Worm (Caenorhabditis elegans): ENCODE measurements around the gene gba-4.

Gene gba-4

ce11 chrIV:5364135-5364609 lies 13.5 kb upstream of the gba-4 start, which contains the start of the genes hda-6 and F41H10.4 (continued):
- TF ChIP-seq cebp-1 (GFP tag; IDR thresholded peaks at IDR 0.05), result no peak
- TF ChIP-seq cebp-1 (tag; optimal IDR thresholded peaks at IDR 0.05), result peak; percentile 57
- TF ChIP-seq mxl-1 (tag; optimal IDR thresholded peaks at IDR 0.05), result no peak
- TF ChIP-seq madf-6 (GFP tag; IDR thresholded peaks at IDR 0.05), result peak; percentile 59; the same call in 1 of the 2 replicates
- no peak for TF ChIP-seq B0019.2 (GFP tag; conservative IDR thresholded peaks at IDR 0.05)
- peak; percentile 20 for TF ChIP-seq nhr-80 (tag; optimal IDR thresholded peaks at IDR 0.05)
- TF ChIP-seq F33H1.4 (GFP tag; IDR thresholded peaks at IDR 0.05), result peak; percentile 44
- peak in 1 of 2 experiments; percentile 9 for TF ChIP-seq let-607 (tag; optimal IDR thresholded peaks at IDR 0.05)
- TF ChIP-seq egrh-3 (GFP tag; IDR thresholded peaks at IDR 0.05), result no peak
- no peak for TF ChIP-seq cebp-2 (GFP tag; IDR thresholded peaks at IDR 0.05)
- TF ChIP-seq lin-54 (GFP tag; optimal IDR thresholded peaks at IDR 0.05), result peak; percentile 71
- TF ChIP-seq snpc-3.4 (tag; optimal IDR thresholded peaks at IDR 0.05), result peak; percentile 78
- TF ChIP-seq unc-130 (GFP tag; optimal IDR thresholded peaks at IDR 0.05), result peak; percentile 55
- 0 out of 2 replicates have a peak, but pooled peaks have one; percentile 13 for TF ChIP-seq K11D2.4 (GFP tag; IDR thresholded peaks at IDR 0.05)
- TF ChIP-seq lin-40 (tag; optimal IDR thresholded peaks at IDR 0.05), result peak; percentile 51
- peak; percentile 4 for TF ChIP-seq F23B12.7 (tag; optimal IDR thresholded peaks at IDR 0.05; ENCODE audit: insufficient read depth)
- peak; percentile 47 for TF ChIP-seq snpc-1.3 (tag; optimal IDR thresholded peaks at IDR 0.05; ENCODE audit: insufficient read depth)
- peak; percentile 3 for TF ChIP-seq dpl-1 (GFP tag; optimal IDR thresholded peaks at IDR 0.05)
- no peak for TF ChIP-seq F57C9.4 (tag; optimal IDR thresholded peaks at IDR 0.05)
- 0 out of 2 replicates have a peak, but pooled peaks have one; percentile 8 for TF ChIP-seq ceh-91 (GFP tag; IDR thresholded peaks at IDR 0.05)
- 0 out of 2 replicates have a peak, but pooled peaks have one; percentile 31 for TF ChIP-seq B0336.3 (GFP tag; IDR thresholded peaks at IDR 0.05)
- peak; percentile 54 for TF ChIP-seq lsl-1 (GFP tag; optimal IDR thresholded peaks at IDR 0.05)
- TF ChIP-seq athp-1 (tag; optimal IDR thresholded peaks at IDR 0.05), result peak; percentile 64
- no peak for TF ChIP-seq Y67H2A.10 (GFP tag; conservative IDR thresholded peaks at IDR 0.05)

ce11 chrIV:5360533-5360932 lies 9.8 kb upstream of the gba-4 start, which contains the start of gene F41H10.5:
Gene F41H10.5, plus strand, starts transcription at chrIV:5360907.
- TF ChIP-seq dpl-1 (GFP tag; optimal IDR thresholded peaks at IDR 0.05), result no peak

- TF ChIP-seq ceh-40 (GFP tag; IDR thresholded peaks at IDR 0.05) (no peak), F33H1.4 (GFP tag; IDR thresholded peaks at IDR 0.05) (no peak), nhr-27 (tag; optimal IDR thresholded peaks at IDR 0.05) (no peak), ZK185.1 (tag; optimal IDR thresholded peaks at IDR 0.05; ENCODE audit: poor library complexity, severe bottlenecking) (no peak), gei-17 (GFP tag; optimal IDR thresholded peaks at IDR 0.05) (no peak), snpc-3.4 (tag; optimal IDR thresholded peaks at IDR 0.05) (no peak), hrde-1 (tag; optimal IDR thresholded peaks at IDR 0.05; ENCODE audit: borderline replicate concordance) (no peak), F55B11.4 (tag; optimal IDR thresholded peaks at IDR 0.05; ENCODE audit: borderline replicate concordance, insufficient read depth) (no peak), nfya-2 (GFP tag; IDR thresholded peaks at IDR 0.05) (no peak), dox-1 (GFP tag; IDR thresholded peaks at IDR 0.05) (no peak), F57A8.1 (GFP tag; optimal IDR thresholded peaks at IDR 0.05) (no peak), hlh-26 (GFP tag; conservative IDR thresholded peaks at IDR 0.05) (no peak), hlh-12 (tag; optimal IDR thresholded peaks at IDR 0.05) (no peak), lin-35 (GFP tag; optimal IDR thresholded peaks at IDR 0.05) (no peak), dpff-1 (tag; optimal IDR thresholded peaks at IDR 0.05) (no peak), K11D2.4 (GFP tag; IDR thresholded peaks at IDR 0.05) (no peak), mxl-1 (tag; optimal IDR thresholded peaks at IDR 0.05) (no peak), F52B5.7 (tag; optimal IDR thresholded peaks at IDR 0.05) (no peak)
These were observed 3.9 kb upstream of the gba-4 start for ce11 chrIV:5354564-5354963.

All from whole organism, young adult.